Fruit fly (Drosophila melanogaster) whole organism, embryonic: Measurements from ENCODE around the gene CG13603.

ENCODE experiments used
- BtbVII ChIP-seq: fragments of 200-800 bp; sonication (Bioruptor generic); optimal IDR thresholded peaks from 3 replicates; lab custom pipeline; 2017; ENCODE audit warnings: missing biosample characterization, mild to moderate bottlenecking, missing genetic modification characterization
- Bteb2 ChIP-seq: fragments of 200-800 bp; sonication (Bioruptor generic); optimal IDR thresholded peaks from 2 replicates; lab custom pipeline; 2016; ENCODE audit warnings: missing biosample characterization, missing genetic modification characterization
- CG10209 ChIP-seq: fragments of 200-800 bp; sonication (Bioruptor generic); optimal IDR thresholded peaks from 3 replicates; lab custom pipeline; 2017; ENCODE audit warnings: missing biosample characterization, mild to moderate bottlenecking, missing genetic modification characterization, missing genetic modification reagents
- CG11093 ChIP-seq: fragments of 200-800 bp; sonication (Bioruptor generic); IDR thresholded peaks from 3 replicates; pipeline ENCODE4 v1.3.6; 2022; ENCODE audit warnings: missing biosample characterization, missing genetic modification characterization
- CG11398 ChIP-seq: fragments of 200-800 bp; sonication (Bioruptor generic); optimal IDR thresholded peaks from 2 replicates; lab custom pipeline; 2016; ENCODE audit warnings: missing biosample characterization, missing genetic modification characterization
- CG11695 ChIP-seq: fragments of 200-800 bp; sonication (Bioruptor generic); IDR thresholded peaks from 3 replicates; pipeline ENCODE4 v1.3.6; 2022; ENCODE audit warnings: missing biosample characterization, missing genetic modification characterization
- CG12104 ChIP-seq: fragments of 200-800 bp; sonication (Bioruptor generic); optimal IDR thresholded peaks from 3 replicates; lab custom pipeline; 2016; ENCODE audit warnings: missing biosample characterization, missing genetic modification characterization
- CG1233 ChIP-seq: fragments of 200-800 bp; sonication (Bioruptor generic); optimal IDR thresholded peaks from 4 replicates; lab custom pipeline; 2018; ENCODE audit warnings: missing biosample characterization, mild to moderate bottlenecking, missing genetic modification characterization
- CG13894 ChIP-seq: fragments of 200-800 bp; sonication (Bioruptor generic); optimal IDR thresholded peaks from 3 replicates; lab custom pipeline; 2018; ENCODE audit warnings: missing biosample characterization, mild to moderate bottlenecking, missing genetic modification characterization, moderate library complexity
- CG15601 ChIP-seq: fragments of 200-800 bp; sonication (Bioruptor generic); optimal IDR thresholded peaks from 3 replicates; lab custom pipeline; 2019; ENCODE audit warnings: missing biosample characterization, mild to moderate bottlenecking, missing genetic modification characterization, moderate library complexity
- CG17359 ChIP-seq: fragments of 200-800 bp; sonication (Bioruptor generic); optimal IDR thresholded peaks from 3 replicates; lab custom pipeline; 2018; ENCODE audit warnings: missing biosample characterization, mild to moderate bottlenecking, missing genetic modification characterization, moderate library complexity
- CG17385 ChIP-seq: fragments of 200-800 bp; sonication (Bioruptor generic); optimal IDR thresholded peaks from 3 replicates; lab custom pipeline; 2018; ENCODE audit warnings: missing biosample characterization, mild to moderate bottlenecking, missing genetic modification characterization
- CG17568 ChIP-seq: fragments of 200-800 bp; sonication (Bioruptor generic); optimal IDR thresholded peaks from 2 replicates; lab custom pipeline; 2018; ENCODE audit warnings: missing biosample characterization, mild to moderate bottlenecking, missing genetic modification characterization, moderate library complexity
- CG2129 ChIP-seq: fragments of 200-800 bp; sonication (Bioruptor generic); IDR thresholded peaks from 2 replicates; pipeline ENCODE4 v1.3.6; 2022; ENCODE audit warnings: missing biosample characterization, missing genetic modification characterization; ENCODE audit not compliant: partially characterized antibody
- CG32767 ChIP-seq: fragments of 200-800 bp; sonication (Bioruptor generic); IDR thresholded peaks from 2 replicates; pipeline ENCODE4 v1.3.6; 2022; ENCODE audit warnings: missing biosample characterization, missing genetic modification characterization
- CG3838 ChIP-seq: fragments of 200-800 bp; sonication (Bioruptor generic); optimal IDR thresholded peaks from 3 replicates; lab custom pipeline; 2016; ENCODE audit warnings: missing biosample characterization, missing genetic modification characterization
- CG6175 ChIP-seq: fragments of 200-800 bp; sonication (Bioruptor generic); IDR thresholded peaks from 3 replicates; pipeline ENCODE4 v1.3.6; 2022; ENCODE audit warnings: missing biosample characterization, missing genetic modification characterization
- CG6854 ChIP-seq: fragments of 200-800 bp; sonication (Bioruptor generic); optimal IDR thresholded peaks from 3 replicates; lab custom pipeline; 2017; ENCODE audit warnings: missing biosample characterization, mild to moderate bottlenecking, missing genetic modification characterization
- CG8924 ChIP-seq: fragments of 200-800 bp; optimal IDR thresholded peaks from 3 replicates; lab custom pipeline; 2019; ENCODE audit warnings: missing biosample characterization, mild to moderate bottlenecking, missing genetic modification characterization, moderate library complexity
- CHES-1-like ChIP-seq: fragments of 200-800 bp; sonication (Bioruptor generic); optimal IDR thresholded peaks from 2 replicates; lab custom pipeline; 2016; ENCODE audit warnings: missing biosample characterization, missing genetic modification characterization
- Camta ChIP-seq: fragments of 200-800 bp; sonication (Bioruptor generic); optimal IDR thresholded peaks from 2 replicates; lab custom pipeline; 2016; ENCODE audit warnings: missing biosample characterization, missing genetic modification characterization
- Doc3 ChIP-seq: fragments of 200-800 bp; sonication (Bioruptor generic); IDR thresholded peaks from 3 replicates; pipeline ENCODE4 v1.3.6; 2022; ENCODE audit warnings: missing biosample characterization, missing genetic modification characterization; ENCODE audit not compliant: partially characterized antibody
- HHEX ChIP-seq: fragments of 200-800 bp; sonication (Bioruptor generic); optimal IDR thresholded peaks from 3 replicates; lab custom pipeline; 2017; ENCODE audit warnings: missing biosample characterization, mild to moderate bottlenecking, missing genetic modification characterization, missing genetic modification reagents
- HLHmδ ChIP-seq: fragments of 200-800 bp; sonication (Bioruptor generic); optimal IDR thresholded peaks from 2 replicates; lab custom pipeline; 2018; ENCODE audit warnings: missing biosample characterization, mild to moderate bottlenecking, missing genetic modification characterization, moderate library complexity
- Hand ChIP-seq: fragments of 200-800 bp; sonication (Bioruptor generic); optimal IDR thresholded peaks from 2 replicates; lab custom pipeline; 2017; ENCODE audit warnings: mild to moderate bottlenecking, missing biosample characterization, missing genetic modification reagents, missing genetic modification characterization
- Max ChIP-seq: fragments of 200-800 bp; sonication (Bioruptor generic); optimal IDR thresholded peaks from 2 replicates; lab custom pipeline; 2016; ENCODE audit warnings: missing biosample characterization, mild to moderate bottlenecking, missing genetic modification characterization
- Med ChIP-seq: fragments of 200-800 bp; sonication (Bioruptor generic); peaks from one replicate; lab custom pipeline; 2016; ENCODE audit warnings: missing biosample characterization, missing genetic modification characterization, mild to moderate bottlenecking, inconsistent platforms, moderate library complexity
- Meics ChIP-seq: fragments of 200-800 bp; sonication (Bioruptor generic); optimal IDR thresholded peaks from 2 replicates; lab custom pipeline; 2017; ENCODE audit warnings: missing biosample characterization, mild to moderate bottlenecking, missing genetic modification characterization
- NC2β ChIP-seq: fragments of 200-800 bp; sonication (Bioruptor generic); optimal IDR thresholded peaks from 2 replicates; lab custom pipeline; 2016; ENCODE audit warnings: missing biosample characterization, missing genetic modification characterization
- Pdp1 ChIP-seq, 2 experiments: fragments of 200-800 bp; sonication (Bioruptor generic); optimal IDR thresholded peaks; 3 replicates each; lab custom pipeline; 2016; ENCODE audit warnings: missing biosample characterization in 2 of 2, missing genetic modification characterization in 2 of 2, mild to moderate bottlenecking in 1 of 2, moderate library complexity in 1 of 2
- Spps ChIP-seq: fragments of 200-800 bp; sonication (Bioruptor generic); optimal IDR thresholded peaks from 2 replicates; lab custom pipeline; 2018; ENCODE audit warnings: missing biosample characterization, mild to moderate bottlenecking, missing genetic modification characterization
- Stat92E ChIP-seq, 3 experiments: fragments of >200 bp in 2 of 3; fragments of 200-800 bp in 1 of 3; sonication (Bioruptor generic) in 1 of 3; optimal IDR thresholded peaks; 2 replicates each; lab custom pipeline; 2017 to 2019; ENCODE audit warnings: missing biosample characterization in 3 of 3, missing genetic modification characterization in 3 of 3, mild to moderate bottlenecking in 1 of 3, moderate library complexity in 1 of 3
- Xrp1 ChIP-seq: fragments of 200-800 bp; sonication (Bioruptor generic); IDR thresholded peaks from 2 replicates; pipeline ENCODE4 v1.3.6; 2022; ENCODE audit warnings: missing biosample characterization, missing genetic modification characterization
- bsh ChIP-seq, 2 experiments: fragments of 200-800 bp; sonication (Bioruptor generic); optimal IDR thresholded peaks; 2 replicates each; lab custom pipeline; 2017 to 2018; ENCODE audit warnings: mild to moderate bottlenecking in 2 of 2, missing biosample characterization in 2 of 2, missing genetic modification characterization in 2 of 2, moderate library complexity in 1 of 2
- corto ChIP-seq: fragments of 200-800 bp; sonication (Bioruptor generic); optimal IDR thresholded peaks from 2 replicates; lab custom pipeline; 2016; ENCODE audit warnings: missing biosample characterization, mild to moderate bottlenecking, missing genetic modification characterization, moderate library complexity
- crp ChIP-seq, 2 experiments: fragments of 200-800 bp; sonication (Bioruptor generic); optimal IDR thresholded peaks; 2 replicates in 1 of 2; 3 replicates in 1 of 2; lab custom pipeline; 2017; ENCODE audit warnings: missing biosample characterization in 2 of 2, missing genetic modification characterization in 2 of 2, mild to moderate bottlenecking in 1 of 2, moderate library complexity in 1 of 2
- disco-r ChIP-seq: fragments of 200-800 bp; sonication (Bioruptor generic); optimal IDR thresholded peaks from 2 replicates; lab custom pipeline; 2016; ENCODE audit warnings: missing biosample characterization, missing genetic modification characterization
- gro ChIP-seq: fragments of 200-800 bp; sonication (Bioruptor generic); optimal IDR thresholded peaks from 2 replicates; lab custom pipeline; 2016; ENCODE audit warnings: missing biosample characterization, missing genetic modification characterization
- gsb-n ChIP-seq: fragments of 200-800 bp; sonication (Bioruptor generic); optimal IDR thresholded peaks from 3 replicates; lab custom pipeline; 2018; ENCODE audit warnings: missing biosample characterization, mild to moderate bottlenecking, missing genetic modification characterization
- hkb ChIP-seq, 2 experiments: fragments of 200-800 bp in 1 of 2; fragments of >200 bp in 1 of 2; sonication (Bioruptor generic) in 1 of 2; IDR thresholded peaks in 1 of 2; optimal IDR thresholded peaks in 1 of 2; 2 replicates each; pipeline versions ENCODE4 v1.3.6 to Lab custom; 2017 to 2022; ENCODE audit warnings: missing biosample characterization in 1 of 2, missing genetic modification characterization in 1 of 2
- jumu ChIP-seq: fragments of 200-800 bp; sonication (Bioruptor generic); optimal IDR thresholded peaks from 3 replicates; lab custom pipeline; 2016; ENCODE audit warnings: missing biosample characterization, missing genetic modification characterization
- lbe ChIP-seq: fragments of 200-800 bp; sonication (Bioruptor generic); optimal IDR thresholded peaks from 2 replicates; lab custom pipeline; 2016; ENCODE audit warnings: missing biosample characterization, mild to moderate bottlenecking, missing genetic modification characterization
- maf-S ChIP-seq: fragments of 200-800 bp; sonication (Bioruptor generic); optimal IDR thresholded peaks from 2 replicates; lab custom pipeline; 2016; ENCODE audit warnings: missing biosample characterization, missing genetic modification characterization
- pan ChIP-seq, 4 experiments: fragments of >200 bp in 3 of 4; fragments of 200-800 bp in 1 of 4; sonication (Bioruptor generic) in 1 of 4; optimal IDR thresholded peaks in 3 of 4; IDR thresholded peaks in 1 of 4; 2 replicates each; pipeline versions ENCODE4 v1.3.6 to Lab custom; 2017 to 2022; ENCODE audit warnings: missing biosample characterization in 2 of 4, missing genetic modification characterization in 2 of 4, mixed read lengths in 1 of 4
- pita ChIP-seq: fragments of 200-800 bp; sonication (Bioruptor generic); optimal IDR thresholded peaks from 2 replicates; lab custom pipeline; 2017; ENCODE audit warnings: missing biosample characterization, mild to moderate bottlenecking, missing genetic modification characterization
- pzg ChIP-seq: fragments of 200-800 bp; sonication (Bioruptor generic); optimal IDR thresholded peaks from 3 replicates; lab custom pipeline; 2018; ENCODE audit warnings: missing biosample characterization, mild to moderate bottlenecking, missing genetic modification characterization, moderate library complexity
- seq ChIP-seq: fragments of 200-800 bp; sonication (Bioruptor generic); IDR thresholded peaks from 2 replicates; pipeline ENCODE4 v1.3.6; 2022; ENCODE audit warnings: missing biosample characterization, missing genetic modification characterization
- wek ChIP-seq: fragments of 200-800 bp; sonication (Bioruptor generic); optimal IDR thresholded peaks from 3 replicates; lab custom pipeline; 2018; ENCODE audit warnings: missing biosample characterization, mild to moderate bottlenecking, missing genetic modification characterization, moderate library complexity
- zf30C ChIP-seq: fragments of 200-800 bp; sonication (Bioruptor generic); optimal IDR thresholded peaks from 3 replicates; lab custom pipeline; 2018; ENCODE audit warnings: missing biosample characterization, mild to moderate bottlenecking, missing genetic modification characterization

The CG13603 gene

DNA sequence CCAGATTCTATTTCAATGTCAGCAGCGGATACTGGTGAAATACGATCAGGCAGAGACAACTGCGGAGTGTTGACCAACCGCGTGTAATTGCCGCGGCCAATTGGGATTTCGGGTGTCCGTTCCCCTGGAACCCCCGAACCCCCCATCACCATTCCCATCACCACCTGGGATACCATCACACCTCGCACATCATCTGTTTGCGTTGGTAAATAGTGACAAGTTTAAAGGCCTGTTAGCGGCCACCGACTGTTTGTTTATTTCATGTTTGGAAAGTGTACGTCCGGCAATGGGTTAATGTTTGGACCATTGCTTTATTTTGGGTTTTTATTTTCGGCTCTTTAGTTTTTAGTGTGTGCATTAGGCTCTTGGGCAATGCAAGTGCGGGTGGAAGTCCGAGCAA lies 39.4 kb downstream of the CG13603 start (continued):
- peak; percentile 47 for TF ChIP-seq CG17568
- TF ChIP-seq CG17359 (tag; lab: Kevin White, UChicago), result peak; percentile 18
- TF ChIP-seq CG3838 (GFP tag; lab: Kevin White, UChicago), result no peak
- peak; percentile 19 for TF ChIP-seq CG10209
- no peak for TF ChIP-seq Camta (GFP tag; lab: Kevin White, UChicago)
- TF ChIP-seq CG11695, result no peak
- no peak for TF ChIP-seq Pdp1 (GFP tag; optimal IDR thresholded peaks at IDR 0.05; lab: Kevin White, UChicago)
- TF ChIP-seq pita, result no peak
- TF ChIP-seq pan (optimal IDR thresholded peaks at IDR 0.05; lab: Kevin White, UChicago), result no peak
- no peak for TF ChIP-seq pan (GFP tag; optimal IDR thresholded peaks at IDR 0.05 in 1 of 2, IDR thresholded peaks at IDR 0.05 in 1 of 2)
- TF ChIP-seq CG1233 (GFP tag; lab: Kevin White, UChicago), result peak; percentile 45
- no peak for TF ChIP-seq lbe
- no peak for TF ChIP-seq Max (GFP tag; lab: Kevin White, UChicago)
- no peak for TF ChIP-seq Doc3 (GFP tag; lab: Robert Waterston, UW)
- TF ChIP-seq CG12104 (GFP tag; lab: Kevin White, UChicago), result no peak
- TF ChIP-seq Spps (tag; lab: Kevin White, UChicago), result no peak
- no peak for TF ChIP-seq NC2β (GFP tag; lab: Kevin White, UChicago)
- TF ChIP-seq CHES-1-like (GFP tag; lab: Kevin White, UChicago), result no peak
- TF ChIP-seq hkb (optimal IDR thresholded peaks at IDR 0.05; lab: Kevin White, UChicago), result no peak
- TF ChIP-seq hkb (GFP tag; IDR thresholded peaks at IDR 0.05; lab: Robert Waterston, UW), result 0 out of 2 replicates have a peak, but pooled peaks have one; percentile 15
- TF ChIP-seq BtbVII, result peak; percentile 24
- TF ChIP-seq CG15601, result peak; percentile 60
- no peak for TF ChIP-seq Stat92E (GFP tag; optimal IDR thresholded peaks at IDR 0.05; lab: Kevin White, UChicago)
- TF ChIP-seq zf30C (GFP tag; lab: Kevin White, UChicago), result no peak
- TF ChIP-seq seq, result no peak
- TF ChIP-seq corto (GFP tag; lab: Kevin White, UChicago), result no peak
- no peak for TF ChIP-seq Xrp1 (GFP tag; lab: Robert Waterston, UW)
- no peak for TF ChIP-seq CG11398 (GFP tag; lab: Kevin White, UChicago)
- TF ChIP-seq gro (GFP tag; lab: Kevin White, UChicago), result no peak
- no peak for TF ChIP-seq pzg (GFP tag; lab: Kevin White, UChicago)
- TF ChIP-seq Hand (GFP tag; lab: Kevin White, UChicago), result no peak
- TF ChIP-seq jumu, result no peak
- no peak for TF ChIP-seq gsb-n (tag; lab: Kevin White, UChicago)
- TF ChIP-seq maf-S (GFP tag; lab: Kevin White, UChicago), result no peak
- TF ChIP-seq Bteb2 (GFP tag; lab: Kevin White, UChicago), result no peak
- no peak for TF ChIP-seq Meics (GFP tag; lab: Kevin White, UChicago)
- no peak for TF ChIP-seq CG2129 (GFP tag; lab: Robert Waterston, UW)
- peak; percentile 43 for TF ChIP-seq HHEX (GFP tag; lab: Kevin White, UChicago)
- TF ChIP-seq CG8924 (tag; lab: Kevin White, UChicago), result peak; percentile 2
- peak; percentile 19 for TF ChIP-seq CG17385 (GFP tag; lab: Kevin White, UChicago)
- TF ChIP-seq CG13894 (tag; lab: Kevin White, UChicago), result no peak
- no peak for TF ChIP-seq CG6175 (GFP tag; lab: Robert Waterston, UW)
- TF ChIP-seq wek, result peak; percentile 79
- TF ChIP-seq crp (GFP tag; optimal IDR thresholded peaks at IDR 0.05; lab: Kevin White, UChicago), result no peak
- TF ChIP-seq HLHmδ (GFP tag; lab: Kevin White, UChicago), result peak; percentile 39
- TF ChIP-seq CG32767 (GFP tag; lab: Robert Waterston, UW), result no peak
- peak in 1 of 2 experiments; percentile 22 for TF ChIP-seq bsh (GFP tag; optimal IDR thresholded peaks at IDR 0.05; lab: Kevin White, UChicago)
- TF ChIP-seq disco-r (GFP tag; lab: Kevin White, UChicago), result no peak
- peak; percentile 27 for TF ChIP-seq CG6854 (GFP tag; lab: Kevin White, UChicago)
- TF ChIP-seq CG11093, result no peak
- peak; percentile 74 for TF ChIP-seq Med (GFP tag; lab: Kevin White, UChicago)
